ENCODE assay signal across 4 worm cellular contexts in the genomic region with DNA sequence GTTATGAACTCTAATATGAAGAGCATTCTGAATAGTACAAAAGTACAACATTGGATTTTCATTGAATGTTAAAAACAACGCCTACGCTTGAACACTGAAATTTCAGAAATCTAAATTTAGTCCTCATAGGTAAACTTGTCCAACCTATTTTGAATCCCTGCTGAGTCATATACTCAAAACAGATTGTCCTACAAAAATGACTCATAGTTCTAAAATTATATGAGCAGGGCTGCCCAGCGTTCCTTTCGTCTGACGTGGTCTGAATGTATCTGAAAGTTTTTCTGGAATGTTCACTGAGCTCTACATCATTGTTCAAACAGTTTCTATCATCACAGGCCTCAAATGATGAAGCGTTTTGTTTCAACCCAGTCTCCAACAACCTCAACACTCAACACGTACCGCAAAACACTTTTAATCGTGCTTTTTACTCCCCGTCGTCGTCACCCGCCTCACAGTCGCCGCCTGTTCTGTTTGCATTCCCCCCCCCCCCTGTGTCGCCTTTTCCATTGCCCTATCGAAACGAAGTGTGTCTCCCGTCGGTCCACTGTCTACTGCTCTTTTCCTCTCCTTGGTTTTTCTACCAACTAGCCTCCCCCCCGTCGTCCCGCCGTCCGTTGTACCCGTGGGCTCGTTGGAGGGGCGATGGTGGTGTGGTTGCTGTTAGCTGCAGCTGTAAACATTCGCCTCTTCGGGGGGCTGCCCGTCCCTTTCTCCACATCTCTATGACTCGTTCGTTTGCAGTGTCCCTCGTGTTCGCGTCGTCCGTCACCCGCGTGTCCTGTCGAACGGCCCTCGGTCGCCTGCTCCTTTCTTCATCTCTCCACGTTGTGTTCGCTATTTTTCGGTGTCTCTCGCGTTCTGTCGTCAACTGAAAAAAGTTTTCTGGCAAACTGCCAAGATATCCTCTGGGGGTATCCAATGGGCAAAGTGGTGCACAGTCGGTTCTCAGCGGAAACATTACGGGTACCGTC.
TF ChIP-seq lines count a peak whose summit lies in the region.

No protein-coding gene starts in this region.

TF ChIP-seq in whole organism, L2 larva, 48 proteins besides CTCF, POLR2A, EP300 and RAD21 (continued from another document):
- TF ChIP-seq sma-9 (GFP tag; optimal IDR thresholded peaks at IDR 0.05; lab: Kevin White, UChicago) (peak; percentile 64), sma-9 (tag; optimal IDR thresholded peaks at IDR 0.05; lab: Kevin White, UChicago) (no peak), ztf-11 (tag; optimal IDR thresholded peaks at IDR 0.05; lab: Kevin White, UChicago) (no peak), zag-1 (tag; optimal IDR thresholded peaks at IDR 0.05; lab: Kevin White, UChicago) (no peak), C34F6.9 (tag; optimal IDR thresholded peaks at IDR 0.05; lab: Kevin White, UChicago) (peak; percentile 31), mdl-1 (tag; optimal IDR thresholded peaks at IDR 0.05; lab: Kevin White, UChicago) (peak; percentile 63 to 86), sma-3 (GFP tag; optimal IDR thresholded peaks at IDR 0.05; lab: Kevin White, UChicago) (peak; percentile 63), lsy-2 (tag; optimal IDR thresholded peaks at IDR 0.05; lab: Kevin White, UChicago) (peak in 1 of 2 experiments; percentile 50), Y55F3AM.14 (GFP tag; optimal IDR thresholded peaks at IDR 0.05; lab: Kevin White, UChicago) (peak; percentile 24)

TF ChIP-seq in whole organism, L4 larva, 104 proteins besides CTCF, POLR2A, EP300 and RAD21 (continued from another document and continues in another):
- TF ChIP-seq ceh-32 (tag; optimal IDR thresholded peaks at IDR 0.05; lab: Kevin White, UChicago; ENCODE audit: poor library complexity) (peak; percentile 3), tra-1 (GFP tag; IDR thresholded peaks at IDR 0.05; lab: Robert Waterston, UW) (0 out of 2 replicates have a peak, but pooled peaks have one; percentile 61), aha-1 (tag; lab: Kevin White, UChicago) (peak; percentile 97), ces-1 (GFP tag; optimal IDR thresholded peaks at IDR 0.05; lab: Kevin White, UChicago) (no peak), ceh-82 (tag; optimal IDR thresholded peaks at IDR 0.05; lab: Kevin White, UChicago) (no peak), nhr-25 (tag; optimal IDR thresholded peaks at IDR 0.05; lab: Kevin White, UChicago; ENCODE audit: borderline replicate concordance, insufficient read depth) (no peak), mxl-2 (GFP tag; conservative IDR thresholded peaks at IDR 0.05; lab: Robert Waterston, UW) (0 out of 2 replicates have a peak, but pooled peaks have one; percentile 39), egl-27 (tag; optimal IDR thresholded peaks at IDR 0.05; lab: Kevin White, UChicago) (no peak), lin-13 (GFP tag; optimal IDR thresholded peaks at IDR 0.05; lab: Kevin White, UChicago) (no peak), mdl-1 (tag; optimal IDR thresholded peaks at IDR 0.05; lab: Kevin White, UChicago) (peak; percentile 73 to 94), mxl-3 (GFP tag; optimal IDR thresholded peaks at IDR 0.05; lab: Kevin White, UChicago) (peak; percentile 91), unc-39 (tag; optimal IDR thresholded peaks at IDR 0.05; lab: Kevin White, UChicago) (no peak), dmd-9 (GFP tag; IDR thresholded peaks at IDR 0.05; lab: Robert Waterston, UW) (no peak), D1046.2 (GFP tag; IDR thresholded peaks at IDR 0.05; lab: Robert Waterston, UW) (0 out of 2 replicates have a peak, but pooled peaks have one; percentile 21), lir-3 (tag; optimal IDR thresholded peaks at IDR 0.05; lab: Kevin White, UChicago) (no peak), ZK546.5 (tag; optimal IDR thresholded peaks at IDR 0.05; lab: Kevin White, UChicago) (no peak), spr-3 (GFP tag; optimal IDR thresholded peaks at IDR 0.05; lab: Kevin White, UChicago) (no peak), sdz-12 (GFP tag; optimal IDR thresholded peaks at IDR 0.05; lab: Kevin White, UChicago) (no peak), ztf-7 (tag; optimal IDR thresholded peaks at IDR 0.05; lab: Kevin White, UChicago) (peak; percentile 17), daf-16 (GFP tag; optimal IDR thresholded peaks at IDR 0.05; lab: Kevin White, UChicago) (peak; percentile 18 to 67), daf-16 (tag; optimal IDR thresholded peaks at IDR 0.05; lab: Kevin White, UChicago) (peak; percentile 77), nhr-48 (tag; optimal IDR thresholded peaks at IDR 0.05; lab: Kevin White, UChicago) (peak; percentile 51), ceh-44 (GFP tag; IDR thresholded peaks at IDR 0.05; lab: Robert Waterston, UW) (no peak), daf-8 (GFP tag; IDR thresholded peaks at IDR 0.05; lab: Robert Waterston, UW) (no peak), mdt-29 (GFP tag; IDR thresholded peaks at IDR 0.05; lab: Robert Waterston, UW) (0 out of 2 replicates have a peak, but pooled peaks have one; percentile 43), T26A8.4 (GFP tag; IDR thresholded peaks at IDR 0.05; lab: Robert Waterston, UW) (peak; percentile 47; the same call in 1 of the 2 replicates), tag-97 (GFP tag; IDR thresholded peaks at IDR 0.05; lab: Robert Waterston, UW) (no peak), mep-1 (tag; optimal IDR thresholded peaks at IDR 0.05; lab: Kevin White, UChicago) (peak; percentile 82), spr-1 (tag; optimal IDR thresholded peaks at IDR 0.05; lab: Kevin White, UChicago) (no peak), nhr-28 (tag; optimal IDR thresholded peaks at IDR 0.05; lab: Kevin White, UChicago) (peak; percentile 44), egl-43 (GFP tag; IDR thresholded peaks at IDR 0.05; lab: Robert Waterston, UW) (peak; percentile 79; the same call in 1 of the 2 replicates), pqm-1 (tag; optimal IDR thresholded peaks at IDR 0.05; lab: Kevin White, UChicago) (peak; percentile 33), arid-1 (GFP tag; conservative IDR thresholded peaks at IDR 0.05; lab: Robert Waterston, UW) (0 out of 2 replicates have a peak, but pooled peaks have one; percentile 29), Y48G9A.11 (GFP tag; IDR thresholded peaks at IDR 0.05; lab: Robert Waterston, UW) (no peak), hlh-11 (tag; optimal IDR thresholded peaks at IDR 0.05; lab: Kevin White, UChicago) (peak; percentile 95)

TF ChIP-seq in whole organism, late embryonic, 69 proteins besides CTCF, POLR2A, EP300 and RAD21 (continued from another document and continues in another):
- TF ChIP-seq fkh-6 (tag; optimal IDR thresholded peaks at IDR 0.05; lab: Kevin White, UChicago), result no peak
- no peak for TF ChIP-seq Y22D7AL.16 (tag; optimal IDR thresholded peaks at IDR 0.05; lab: Kevin White, UChicago)
- TF ChIP-seq hlh-30 (tag; optimal IDR thresholded peaks at IDR 0.05; lab: Kevin White, UChicago; ENCODE audit: insufficient read depth), result peak; percentile 79
- TF ChIP-seq fax-1 (tag; optimal IDR thresholded peaks at IDR 0.05; lab: Kevin White, UChicago), result no peak
- TF ChIP-seq hlh-13 (GFP tag; optimal IDR thresholded peaks at IDR 0.05; lab: Kevin White, UChicago), result no peak
- TF ChIP-seq elt-4 (tag; optimal IDR thresholded peaks at IDR 0.05; lab: Kevin White, UChicago), result peak; percentile 67
- no peak for TF ChIP-seq C38D4.7 (GFP tag; optimal IDR thresholded peaks at IDR 0.05; lab: Kevin White, UChicago)
- TF ChIP-seq elt-2 (tag; optimal IDR thresholded peaks at IDR 0.05; lab: Kevin White, UChicago), result peak; percentile 16
- peak; percentile 58 for TF ChIP-seq sdc-2 (tag; optimal IDR thresholded peaks at IDR 0.05; lab: Kevin White, UChicago)
- peak; percentile 38 for TF ChIP-seq ref-2 (tag; optimal IDR thresholded peaks at IDR 0.05; lab: Kevin White, UChicago)
- no peak for TF ChIP-seq ttx-3 (tag; optimal IDR thresholded peaks at IDR 0.05; lab: Kevin White, UChicago)
- peak; percentile 77 for TF ChIP-seq ceh-2 (tag; optimal IDR thresholded peaks at IDR 0.05; lab: Kevin White, UChicago)
- no peak for TF ChIP-seq dve-1 (tag; optimal IDR thresholded peaks at IDR 0.05; lab: Kevin White, UChicago)
- peak; percentile 34 for TF ChIP-seq nhr-232 (tag; optimal IDR thresholded peaks at IDR 0.05; lab: Kevin White, UChicago)
- TF ChIP-seq mec-3 (tag; optimal IDR thresholded peaks at IDR 0.05; lab: Kevin White, UChicago; ENCODE audit: borderline replicate concordance), result no peak
- no peak for TF ChIP-seq ceh-24 (tag; optimal IDR thresholded peaks at IDR 0.05; lab: Kevin White, UChicago)
- peak; percentile 92 for TF ChIP-seq ceh-34 (tag; optimal IDR thresholded peaks at IDR 0.05; lab: Kevin White, UChicago)
- no peak for TF ChIP-seq unc-55 (GFP tag; optimal IDR thresholded peaks at IDR 0.05; lab: Kevin White, UChicago)
- TF ChIP-seq che-1 (tag; optimal IDR thresholded peaks at IDR 0.05; lab: Kevin White, UChicago), result no peak
- no peak for TF ChIP-seq tbx-7 (tag; optimal IDR thresholded peaks at IDR 0.05; lab: Kevin White, UChicago)
- peak; percentile 46 for TF ChIP-seq ceh-6 (GFP tag; optimal IDR thresholded peaks at IDR 0.05; lab: Kevin White, UChicago)
- TF ChIP-seq hlh-6 (tag; optimal IDR thresholded peaks at IDR 0.05; lab: Kevin White, UChicago), result peak; percentile 58
- TF ChIP-seq nfya-1 (tag; optimal IDR thresholded peaks at IDR 0.05; lab: Kevin White, UChicago), result peak; percentile 36
- peak; percentile 57 for TF ChIP-seq ceh-19 (GFP tag; optimal IDR thresholded peaks at IDR 0.05; lab: Kevin White, UChicago)
- peak; percentile 56 for TF ChIP-seq eyg-1 (tag; optimal IDR thresholded peaks at IDR 0.05; lab: Kevin White, UChicago)
- TF ChIP-seq nhr-11 (tag; optimal IDR thresholded peaks at IDR 0.05; lab: Kevin White, UChicago), result no peak
- TF ChIP-seq pha-4 (tag; optimal IDR thresholded peaks at IDR 0.05; lab: Kevin White, UChicago), result no peak
- TF ChIP-seq sox-2 (GFP tag; IDR thresholded peaks at IDR 0.05; lab: Robert Waterston, UW), result peak; percentile 9; the same call in 1 of the 2 replicates
- TF ChIP-seq unc-86 (tag; optimal IDR thresholded peaks at IDR 0.05; lab: Kevin White, UChicago), result no peak
- peak; percentile 86 for TF ChIP-seq ama-1 (optimal IDR thresholded peaks at IDR 0.05; lab: Kevin White, UChicago)
- no peak for TF ChIP-seq ceh-30 (tag; optimal IDR thresholded peaks at IDR 0.05; lab: Kevin White, UChicago)
- TF ChIP-seq K09A11.1 (tag; optimal IDR thresholded peaks at IDR 0.05; lab: Kevin White, UChicago; ENCODE audit: insufficient read depth), result no peak
- TF ChIP-seq ceh-14 (tag; optimal IDR thresholded peaks at IDR 0.05; lab: Kevin White, UChicago), result peak; percentile 18
- no peak for TF ChIP-seq pag-3 (tag; optimal IDR thresholded peaks at IDR 0.05; lab: Kevin White, UChicago; ENCODE audit: borderline replicate concordance)
- peak; percentile 47 for TF ChIP-seq ceh-18 (tag; optimal IDR thresholded peaks at IDR 0.05; lab: Kevin White, UChicago)
- TF ChIP-seq pha-2 (tag; optimal IDR thresholded peaks at IDR 0.05; lab: Kevin White, UChicago), result no peak
- TF ChIP-seq tbx-2 (tag; optimal IDR thresholded peaks at IDR 0.05; lab: Kevin White, UChicago), result peak; percentile 78
- no peak for TF ChIP-seq odd-2 (tag; optimal IDR thresholded peaks at IDR 0.05; lab: Kevin White, UChicago)
- TF ChIP-seq lin-11 (tag; optimal IDR thresholded peaks at IDR 0.05; lab: Kevin White, UChicago), result no peak
- no peak for TF ChIP-seq fkh-10 (GFP tag; optimal IDR thresholded peaks at IDR 0.05; lab: Kevin White, UChicago)

TF ChIP-seq in whole organism, mixed stage, embryonic, 35 proteins besides CTCF, POLR2A, EP300 and RAD21 (continued from another document):
- TF ChIP-seq ceh-43 (GFP tag; optimal IDR thresholded peaks at IDR 0.05; lab: Kevin White, UChicago) (no peak), nhr-12 (tag; optimal IDR thresholded peaks at IDR 0.05; lab: Kevin White, UChicago) (peak; percentile 49), elt-3 (tag; optimal IDR thresholded peaks at IDR 0.05; lab: Kevin White, UChicago) (no peak), sptf-1 (tag; optimal IDR thresholded peaks at IDR 0.05; lab: Kevin White, UChicago) (peak; percentile 62), ztf-11 (tag; optimal IDR thresholded peaks at IDR 0.05; lab: Kevin White, UChicago) (peak; percentile 39)
